Fruit fly (Drosophila melanogaster) whole organism, embryonic: ENCODE data around the gene CG34429.

Source experiments
- Ada2b ChIP-seq: fragments of 200-800 bp; sonication (Bioruptor generic); IDR thresholded peaks from 2 replicates; pipeline ENCODE4 v1.3.6; 2022; ENCODE audit warnings: missing biosample characterization, missing genetic modification characterization
- BEAF-32 ChIP-seq: fragments of 200-800 bp; sonication (Bioruptor generic); optimal IDR thresholded peaks from 3 replicates; lab custom pipeline; 2017; ENCODE audit warnings: missing biosample characterization, missing genetic modification characterization, mild to moderate bottlenecking, moderate library complexity, missing genetic modification reagents
- CG10267 ChIP-seq: fragments of 200-800 bp; sonication (Bioruptor generic); optimal IDR thresholded peaks from 2 replicates; lab custom pipeline; 2018; ENCODE audit warnings: missing biosample characterization, mild to moderate bottlenecking, missing genetic modification characterization, moderate library complexity
- CG10565 ChIP-seq: fragments of 200-800 bp; sonication (Bioruptor generic); optimal IDR thresholded peaks from 3 replicates; lab custom pipeline; 2016; ENCODE audit warnings: missing biosample characterization, mild to moderate bottlenecking, missing genetic modification characterization
- CG14710 ChIP-seq: fragments of 200-800 bp; sonication (Bioruptor generic); optimal IDR thresholded peaks from 3 replicates; lab custom pipeline; 2019; ENCODE audit warnings: missing biosample characterization, mild to moderate bottlenecking, missing genetic modification characterization, moderate library complexity
- CG15269 ChIP-seq: fragments of 200-800 bp; sonication (Bioruptor generic); optimal IDR thresholded peaks from 2 replicates; lab custom pipeline; 2018; ENCODE audit warnings: missing biosample characterization, mild to moderate bottlenecking, missing genetic modification characterization, moderate library complexity
- CG15514 ChIP-seq: fragments of 200-800 bp; sonication (Bioruptor generic); optimal IDR thresholded peaks from 3 replicates; lab custom pipeline; 2017; ENCODE audit warnings: missing biosample characterization, missing genetic modification characterization, mild to moderate bottlenecking, moderate library complexity, missing genetic modification reagents
- CG15696 ChIP-seq: fragments of 200-800 bp; sonication (Bioruptor generic); optimal IDR thresholded peaks from 2 replicates; lab custom pipeline; 2019; ENCODE audit warnings: missing biosample characterization, mild to moderate bottlenecking, missing genetic modification characterization, moderate library complexity
- CG1603 ChIP-seq: fragments of 200-800 bp; sonication (Bioruptor generic); optimal IDR thresholded peaks from 2 replicates; lab custom pipeline; 2019; ENCODE audit warnings: missing biosample characterization, mild to moderate bottlenecking, missing genetic modification characterization, moderate library complexity
- CG17802 ChIP-seq: fragments of 200-800 bp; sonication (Bioruptor generic); optimal IDR thresholded peaks from 2 replicates; lab custom pipeline; 2018; ENCODE audit warnings: missing biosample characterization, mild to moderate bottlenecking, missing genetic modification characterization, moderate library complexity
- CG1792 ChIP-seq: fragments of 200-800 bp; sonication (Bioruptor generic); optimal IDR thresholded peaks from 2 replicates; lab custom pipeline; 2016; ENCODE audit warnings: missing biosample characterization, missing genetic modification characterization
- CG18764 ChIP-seq: fragments of 200-800 bp; sonication (Bioruptor generic); optimal IDR thresholded peaks from 3 replicates; lab custom pipeline; 2016; ENCODE audit warnings: missing biosample characterization, missing genetic modification characterization
- CG2199 ChIP-seq: fragments of 200-800 bp; sonication (Bioruptor generic); IDR thresholded peaks from 3 replicates; pipeline ENCODE4 v1.3.6; 2022; ENCODE audit warnings: missing biosample characterization, missing genetic modification characterization
- CG3995 ChIP-seq: fragments of 200-800 bp; sonication (Bioruptor generic); optimal IDR thresholded peaks from 3 replicates; lab custom pipeline; 2016; ENCODE audit warnings: missing biosample characterization, missing genetic modification characterization
- CG4424 ChIP-seq: fragments of 200-800 bp; sonication (Bioruptor generic); optimal IDR thresholded peaks from 3 replicates; lab custom pipeline; 2016; ENCODE audit warnings: missing biosample characterization, missing genetic modification characterization
- CG4854 ChIP-seq: fragments of 200-800 bp; sonication (Bioruptor generic); optimal IDR thresholded peaks from 2 replicates; lab custom pipeline; 2016; ENCODE audit warnings: missing biosample characterization, missing genetic modification characterization, inconsistent platforms
- CG7963 ChIP-seq: fragments of 200-800 bp; sonication (Bioruptor generic); IDR thresholded peaks from 3 replicates; pipeline ENCODE4 v1.3.6; 2022; ENCODE audit warnings: missing biosample characterization, missing genetic modification characterization; ENCODE audit not compliant: partially characterized antibody
- CG8281 ChIP-seq: fragments of 200-800 bp; sonication (Bioruptor generic); optimal IDR thresholded peaks from 2 replicates; lab custom pipeline; 2018; ENCODE audit warnings: missing biosample characterization, mild to moderate bottlenecking, missing genetic modification characterization, moderate library complexity
- CG9609 ChIP-seq: fragments of 200-800 bp; sonication (Bioruptor generic); optimal IDR thresholded peaks from 3 replicates; lab custom pipeline; 2016; ENCODE audit warnings: missing biosample characterization, missing genetic modification characterization
- CG9876 ChIP-seq: fragments of 200-800 bp; sonication (Bioruptor generic); optimal IDR thresholded peaks from 2 replicates; lab custom pipeline; 2016; ENCODE audit warnings: missing biosample characterization, missing genetic modification characterization
- CG9932 ChIP-seq: fragments of 200-800 bp; sonication (Bioruptor generic); IDR thresholded peaks from 2 replicates; pipeline ENCODE4 v1.3.6; 2022; ENCODE audit warnings: missing biosample characterization, missing genetic modification characterization
- CrebB ChIP-seq: fragments of 200-800 bp; sonication (Bioruptor generic); optimal IDR thresholded peaks from 3 replicates; lab custom pipeline; 2018; ENCODE audit warnings: missing biosample characterization, mild to moderate bottlenecking, missing genetic modification characterization
- D19A ChIP-seq: fragments of 200-800 bp; optimal IDR thresholded peaks from 3 replicates; lab custom pipeline; 2019; ENCODE audit warnings: missing biosample characterization, mild to moderate bottlenecking, missing genetic modification characterization, moderate library complexity
- Dll ChIP-seq: fragments of 200-800 bp; sonication (Bioruptor generic); IDR thresholded peaks from 4 replicates; pipeline ENCODE4 v1.3.6; 2022; ENCODE audit warnings: missing biosample characterization, missing genetic modification characterization; ENCODE audit not compliant: partially characterized antibody
- Dref ChIP-seq: fragments of 200-800 bp; sonication (Bioruptor generic); IDR thresholded peaks from 2 replicates; pipeline ENCODE4 v1.3.6; 2022; ENCODE audit warnings: missing biosample characterization, missing genetic modification characterization
- E2f2 ChIP-seq: fragments of 200-800 bp; sonication (Bioruptor generic); IDR thresholded peaks from 2 replicates; pipeline ENCODE4 v1.3.6; 2022; ENCODE audit warnings: missing biosample characterization, missing genetic modification characterization
- Fer1 ChIP-seq: fragments of 200-800 bp; sonication (Bioruptor generic); optimal IDR thresholded peaks from 2 replicates; lab custom pipeline; 2017; ENCODE audit warnings: missing biosample characterization, mild to moderate bottlenecking, missing genetic modification characterization
- H15 ChIP-seq: fragments of 200-800 bp; sonication (Bioruptor generic); IDR thresholded peaks from 3 replicates; pipeline ENCODE4 v1.3.6; 2022; ENCODE audit warnings: missing biosample characterization, missing genetic modification characterization
- MBD-R2 ChIP-seq: fragments of 200-800 bp; sonication (Bioruptor generic); IDR thresholded peaks from 2 replicates; pipeline ENCODE4 v1.3.6; 2022; ENCODE audit warnings: missing biosample characterization, missing genetic modification characterization
- Ssrp ChIP-seq: fragments of 200-800 bp; sonication (Bioruptor generic); optimal IDR thresholded peaks from 2 replicates; lab custom pipeline; 2018; ENCODE audit warnings: missing biosample characterization, mild to moderate bottlenecking, missing genetic modification characterization, moderate library complexity
- Usf ChIP-seq: fragments of 200-800 bp; sonication (Bioruptor generic); optimal IDR thresholded peaks from 2 replicates; lab custom pipeline; 2017; ENCODE audit warnings: missing genotype, missing biosample characterization, missing genetic modification characterization
- Xbp1 ChIP-seq: fragments of 200-800 bp; sonication (Bioruptor generic); optimal IDR thresholded peaks from 3 replicates; lab custom pipeline; 2016; ENCODE audit warnings: missing biosample characterization, mild to moderate bottlenecking, missing genetic modification characterization
- bowl ChIP-seq: fragments of 200-800 bp; sonication (Bioruptor generic); IDR thresholded peaks from 2 replicates; pipeline ENCODE4 v1.3.6; 2022; ENCODE audit warnings: missing biosample characterization, missing genetic modification characterization
- chif ChIP-seq, 2 experiments: fragments of 200-800 bp; sonication (Bioruptor generic); optimal IDR thresholded peaks; 3 replicates each; lab custom pipeline; 2016; ENCODE audit warnings: missing biosample characterization in 2 of 2, missing genetic modification characterization in 2 of 2
- en ChIP-seq: fragments of 200-800 bp; sonication (Bioruptor generic); optimal IDR thresholded peaks from 2 replicates; lab custom pipeline; 2016; ENCODE audit warnings: missing biosample characterization, missing genetic modification characterization
- exex ChIP-seq: fragments of 200-800 bp; sonication (Bioruptor generic); optimal IDR thresholded peaks from 4 replicates; lab custom pipeline; 2018; ENCODE audit warnings: missing biosample characterization, mild to moderate bottlenecking, missing genetic modification characterization, moderate library complexity
- eyg ChIP-seq: fragments of 200-800 bp; sonication (Bioruptor generic); optimal IDR thresholded peaks from 3 replicates; lab custom pipeline; 2016; ENCODE audit warnings: missing biosample characterization, missing genetic modification characterization
- gcm2 ChIP-seq: fragments of 200-800 bp; sonication (Bioruptor generic); optimal IDR thresholded peaks from 2 replicates; lab custom pipeline; 2016; ENCODE audit warnings: missing biosample characterization, missing genetic modification characterization
- gem ChIP-seq: fragments of 200-800 bp; sonication (Bioruptor generic); optimal IDR thresholded peaks from 2 replicates; lab custom pipeline; 2019; ENCODE audit warnings: missing biosample characterization, mild to moderate bottlenecking, missing genetic modification characterization, moderate library complexity
- jing ChIP-seq: fragments of 200-800 bp; sonication (Bioruptor generic); optimal IDR thresholded peaks from 2 replicates; lab custom pipeline; 2018; ENCODE audit warnings: missing biosample characterization, mild to moderate bottlenecking, missing genetic modification characterization
- nerfin-1 ChIP-seq: fragments of 200-800 bp; sonication (Bioruptor generic); optimal IDR thresholded peaks from 3 replicates; lab custom pipeline; 2019; ENCODE audit warnings: missing biosample characterization, mild to moderate bottlenecking, missing genetic modification characterization, moderate library complexity
- pan ChIP-seq, 4 experiments: fragments of >200 bp in 3 of 4; fragments of 200-800 bp in 1 of 4; sonication (Bioruptor generic) in 1 of 4; optimal IDR thresholded peaks in 3 of 4; IDR thresholded peaks in 1 of 4; 2 replicates each; pipeline versions ENCODE4 v1.3.6 to Lab custom; 2017 to 2022; ENCODE audit warnings: missing biosample characterization in 2 of 4, missing genetic modification characterization in 2 of 4, mixed read lengths in 1 of 4
- prd ChIP-seq, 3 experiments: fragments of >200 bp in 2 of 3; fragments of 200-800 bp in 1 of 3; sonication (Bioruptor generic) in 1 of 3; optimal IDR thresholded peaks in 2 of 3; IDR thresholded peaks in 1 of 3; 2 replicates in 2 of 3; 3 replicates in 1 of 3; pipeline versions ENCODE4 v1.3.6 to Lab custom; 2017 to 2022; ENCODE audit warnings: missing biosample characterization in 1 of 3, missing genetic modification characterization in 1 of 3
- pzg ChIP-seq: fragments of 200-800 bp; sonication (Bioruptor generic); optimal IDR thresholded peaks from 3 replicates; lab custom pipeline; 2018; ENCODE audit warnings: missing biosample characterization, mild to moderate bottlenecking, missing genetic modification characterization, moderate library complexity
- repo ChIP-seq: fragments of 200-800 bp; sonication (Bioruptor generic); optimal IDR thresholded peaks from 2 replicates; lab custom pipeline; 2016; ENCODE audit warnings: missing biosample characterization, missing genetic modification characterization
- stwl ChIP-seq: fragments of 200-800 bp; sonication (Bioruptor generic); optimal IDR thresholded peaks from 3 replicates; lab custom pipeline; 2018; ENCODE audit warnings: missing biosample characterization, mild to moderate bottlenecking, missing genetic modification characterization, moderate library complexity
- tap ChIP-seq: fragments of 200-800 bp; optimal IDR thresholded peaks from 3 replicates; lab custom pipeline; 2019; ENCODE audit warnings: missing biosample characterization, mild to moderate bottlenecking, missing genetic modification characterization, moderate library complexity
- trem ChIP-seq: fragments of 200-800 bp; optimal IDR thresholded peaks from 3 replicates; lab custom pipeline; 2019; ENCODE audit warnings: missing biosample characterization, mild to moderate bottlenecking, missing genetic modification characterization, moderate library complexity
- unc-4 ChIP-seq: fragments of 200-800 bp; sonication (Bioruptor generic); IDR thresholded peaks from 2 replicates; pipeline ENCODE4 v1.3.6; 2022; ENCODE audit warnings: missing biosample characterization, missing genetic modification characterization; ENCODE audit not compliant: partially characterized antibody
- wdn ChIP-seq: fragments of 200-800 bp; sonication (Bioruptor generic); IDR thresholded peaks from 2 replicates; pipeline ENCODE4 v1.3.6; 2022; ENCODE audit warnings: missing biosample characterization, missing genetic modification characterization

CG34429 gene

dm6 chr3L:13040849-13041248, 22.0 kb upstream of the CG34429 start (continued):
- no peak for TF ChIP-seq CG9609 (GFP tag; lab: Kevin White, UChicago)
- no peak for TF ChIP-seq CG8281 (tag; lab: Kevin White, UChicago)
- peak; percentile 93 for TF ChIP-seq E2f2
- TF ChIP-seq en (GFP tag; lab: Kevin White, UChicago), result no peak
- no peak for TF ChIP-seq jing (GFP tag; lab: Kevin White, UChicago)
- no peak for TF ChIP-seq Ssrp (tag; lab: Kevin White, UChicago)
- no peak for TF ChIP-seq prd (optimal IDR thresholded peaks at IDR 0.05; lab: Kevin White, UChicago)
- no peak for TF ChIP-seq prd (GFP tag; IDR thresholded peaks at IDR 0.05; lab: Robert Waterston, UW)
- TF ChIP-seq CG15514 (GFP tag; lab: Kevin White, UChicago), result peak; percentile 9
- TF ChIP-seq CG9876 (GFP tag; lab: Kevin White, UChicago), result no peak
- TF ChIP-seq nerfin-1 (tag; lab: Kevin White, UChicago), result peak; percentile 27
- TF ChIP-seq chif (GFP tag; optimal IDR thresholded peaks at IDR 0.05; lab: Kevin White, UChicago), result no peak
- no peak for TF ChIP-seq repo (GFP tag; lab: Kevin White, UChicago)
- TF ChIP-seq pan (optimal IDR thresholded peaks at IDR 0.05; lab: Kevin White, UChicago), result no peak
- TF ChIP-seq pan (GFP tag; optimal IDR thresholded peaks at IDR 0.05 in 1 of 2, IDR thresholded peaks at IDR 0.05 in 1 of 2), result no peak
- TF ChIP-seq exex, result no peak
- TF ChIP-seq CG17802 (tag; lab: Kevin White, UChicago), result peak; percentile 36
- TF ChIP-seq Fer1 (GFP tag; lab: Kevin White, UChicago), result no peak
- TF ChIP-seq CG18764 (GFP tag; lab: Kevin White, UChicago), result no peak
- no peak for TF ChIP-seq Usf (GFP tag; lab: Kevin White, UChicago)
- peak; percentile 47 for TF ChIP-seq stwl
- TF ChIP-seq CG1603 (tag; lab: Kevin White, UChicago), result peak; percentile 38
- TF ChIP-seq MBD-R2 (GFP tag; lab: Robert Waterston, UW), result no peak
- TF ChIP-seq CG15269 (tag; lab: Kevin White, UChicago), result no peak
- no peak for TF ChIP-seq CG10565 (GFP tag; lab: Kevin White, UChicago)
- TF ChIP-seq Xbp1, result no peak
- no peak for TF ChIP-seq CrebB (tag; lab: Kevin White, UChicago)
- no peak for TF ChIP-seq CG4424 (GFP tag; lab: Kevin White, UChicago)
- peak; percentile 8 for TF ChIP-seq BEAF-32
- TF ChIP-seq Ada2b (GFP tag; lab: Robert Waterston, UW), result no peak
- no peak for TF ChIP-seq H15
- TF ChIP-seq Dref (GFP tag; lab: Robert Waterston, UW), result peak; percentile 76
- TF ChIP-seq CG15696 (tag; lab: Kevin White, UChicago), result no peak
- no peak for TF ChIP-seq bowl (GFP tag; lab: Robert Waterston, UW)
- no peak for TF ChIP-seq gcm2
- TF ChIP-seq tap (tag; lab: Kevin White, UChicago), result no peak
- TF ChIP-seq CG7963 (GFP tag; lab: Robert Waterston, UW), result no peak
- TF ChIP-seq CG4854, result no peak
- peak; percentile 25 for TF ChIP-seq trem (tag; lab: Kevin White, UChicago)
- TF ChIP-seq CG2199 (GFP tag; lab: Robert Waterston, UW), result no peak
- TF ChIP-seq CG1792 (GFP tag; lab: Kevin White, UChicago), result no peak
- TF ChIP-seq wdn, result no peak
- no peak for TF ChIP-seq unc-4 (GFP tag; lab: Robert Waterston, UW)
- no peak for TF ChIP-seq eyg (GFP tag; lab: Kevin White, UChicago)
- TF ChIP-seq Dll (GFP tag; lab: Robert Waterston, UW), result 0 out of 4 replicates have a peak, but pooled peaks have one; percentile 11
- TF ChIP-seq CG10267 (tag; lab: Kevin White, UChicago), result no peak
- no peak for TF ChIP-seq CG9932 (GFP tag; lab: Robert Waterston, UW)
- peak; percentile 12 for TF ChIP-seq gem (tag; lab: Kevin White, UChicago)
- TF ChIP-seq pzg (GFP tag; lab: Kevin White, UChicago), result peak; percentile 68
- TF ChIP-seq D19A, result peak; percentile 62
- no peak for TF ChIP-seq CG3995 (GFP tag; lab: Kevin White, UChicago)
- TF ChIP-seq CG14710 (tag; lab: Kevin White, UChicago), result no peak
